Worm (Caenorhabditis elegans) whole organism, late embryonic: ENCODE results near the gene trp-2.
A peak's percentile ranks its signal among the peaks of the same experiment; 100 is the strongest.

Source experiments
- C08G9.2 ChIP-seq: sonication (generic microtip); optimal IDR thresholded peaks from 2 replicates; lab custom pipeline; 2016; ENCODE audit warnings: mild to moderate bottlenecking, missing genetic modification characterization, moderate library complexity, missing compliant biosample characterization
- C38D4.7 ChIP-seq: fragments of 200-800 bp; sonication (Bioruptor generic); optimal IDR thresholded peaks from 2 replicates; lab custom pipeline; 2018; ENCODE audit warnings: mild to moderate bottlenecking, missing genetic modification characterization, moderate library complexity, missing compliant biosample characterization
- K02D7.2 ChIP-seq: sonication (generic microtip); optimal IDR thresholded peaks from 2 replicates; lab custom pipeline; 2017; ENCODE audit warnings: mild to moderate bottlenecking, missing genetic modification characterization, missing compliant biosample characterization
- K09A11.1 ChIP-seq: sonication (generic microtip); optimal IDR thresholded peaks from 2 replicates; lab custom pipeline; 2017; ENCODE audit warnings: antibody characterized with exemption, mild to moderate bottlenecking, missing genetic modification characterization, missing compliant biosample characterization; ENCODE audit not compliant: insufficient read depth
- T23F11.4 ChIP-seq: fragments of 200-800 bp; sonication (Bioruptor generic); optimal IDR thresholded peaks from 2 replicates; lab custom pipeline; 2018; ENCODE audit warnings: mild to moderate bottlenecking, missing genetic modification characterization, missing compliant biosample characterization
- ahr-1 ChIP-seq: sonication (generic microtip); optimal IDR thresholded peaks from 2 replicates; lab custom pipeline; 2016; ENCODE audit warnings: missing genetic modification characterization, missing compliant biosample characterization
- ama-1 ChIP-seq: fragments of 150-350 bp; optimal IDR thresholded peaks from 2 replicates; lab custom pipeline; 2014
- ceh-18 ChIP-seq: sonication (generic microtip); optimal IDR thresholded peaks from 2 replicates; lab custom pipeline; 2016; ENCODE audit warnings: missing genetic modification characterization, missing compliant biosample characterization
- ceh-19 ChIP-seq: fragments of 200-800 bp; sonication (Bioruptor generic); optimal IDR thresholded peaks from 2 replicates; lab custom pipeline; 2018; ENCODE audit warnings: mild to moderate bottlenecking, missing genetic modification characterization, missing compliant biosample characterization
- ceh-2 ChIP-seq: sonication (generic microtip); optimal IDR thresholded peaks from 2 replicates; lab custom pipeline; 2016; ENCODE audit warnings: missing genotype, missing genetic modification characterization, missing compliant biosample characterization
- ceh-30 ChIP-seq: fragments of 150-350 bp; optimal IDR thresholded peaks from 2 replicates; lab custom pipeline; 2014; ENCODE audit warnings: missing biosample characterization, missing genetic modification characterization
- ceh-34 ChIP-seq: sonication (generic microtip); optimal IDR thresholded peaks from 2 replicates; lab custom pipeline; 2016; ENCODE audit warnings: mild to moderate bottlenecking, missing genetic modification characterization, missing compliant biosample characterization
- ceh-45 ChIP-seq: fragments of 200-800 bp; sonication (Bioruptor generic); IDR thresholded peaks from 2 replicates; pipeline ENCODE4 v1.3.6; 2022; ENCODE audit warnings: missing genetic modification reagents, missing genetic modification characterization, missing compliant biosample characterization
- ceh-48 ChIP-seq: sonication (generic microtip); optimal IDR thresholded peaks from 2 replicates; lab custom pipeline; 2016; ENCODE audit warnings: missing genetic modification characterization, inconsistent platforms, missing compliant biosample characterization
- che-1 ChIP-seq: sonication (generic microtip); optimal IDR thresholded peaks from 2 replicates; lab custom pipeline; 2016; ENCODE audit warnings: mild to moderate bottlenecking, missing genetic modification characterization, missing compliant biosample characterization
- dmd-4 ChIP-seq: sonication (generic microtip); optimal IDR thresholded peaks from 2 replicates; lab custom pipeline; 2016; ENCODE audit warnings: borderline replicate concordance, missing genetic modification characterization, missing compliant biosample characterization
- dve-1 ChIP-seq: sonication (generic microtip); optimal IDR thresholded peaks from 2 replicates; lab custom pipeline; 2017; ENCODE audit warnings: antibody characterized with exemption, mild to moderate bottlenecking, missing genetic modification characterization, missing compliant biosample characterization
- elt-2 ChIP-seq: sonication (generic microtip); optimal IDR thresholded peaks from 2 replicates; lab custom pipeline; 2016; ENCODE audit warnings: missing genetic modification reagents, missing genetic modification characterization, missing compliant biosample characterization
- hlh-13 ChIP-seq: fragments of 200-800 bp; sonication (Bioruptor generic); optimal IDR thresholded peaks from 2 replicates; lab custom pipeline; 2018; ENCODE audit warnings: mild to moderate bottlenecking, missing genetic modification characterization, missing compliant biosample characterization
- hlh-15 ChIP-seq: sonication (generic microtip); optimal IDR thresholded peaks from 2 replicates; lab custom pipeline; 2016; ENCODE audit warnings: missing genetic modification characterization, missing compliant biosample characterization
- hlh-30 ChIP-seq: sonication (generic microtip); optimal IDR thresholded peaks from 2 replicates; lab custom pipeline; 2017; ENCODE audit warnings: antibody characterized with exemption, missing genetic modification characterization, missing compliant biosample characterization; ENCODE audit not compliant: insufficient read depth
- hlh-6 ChIP-seq: sonication (generic microtip); optimal IDR thresholded peaks from 2 replicates; lab custom pipeline; 2016; ENCODE audit warnings: missing genotype, missing genetic modification characterization, missing compliant biosample characterization
- lim-6 ChIP-seq: sonication (generic microtip); optimal IDR thresholded peaks from 2 replicates; lab custom pipeline; 2016; ENCODE audit warnings: missing genetic modification characterization, missing compliant biosample characterization
- lin-11 ChIP-seq: fragments of 200-800 bp; sonication (Bioruptor generic); optimal IDR thresholded peaks from 2 replicates; lab custom pipeline; 2018; ENCODE audit warnings: mild to moderate bottlenecking, missing genetic modification characterization, missing compliant biosample characterization
- odd-2 ChIP-seq: sonication (generic microtip); optimal IDR thresholded peaks from 2 replicates; lab custom pipeline; 2017; ENCODE audit warnings: antibody characterized with exemption, mild to moderate bottlenecking, missing genetic modification characterization, missing compliant biosample characterization
- pag-3 ChIP-seq: sonication (generic microtip); optimal IDR thresholded peaks from 2 replicates; lab custom pipeline; 2016; ENCODE audit warnings: missing compliant biosample characterization, missing genetic modification characterization, borderline replicate concordance
- pha-2 ChIP-seq: sonication (generic microtip); optimal IDR thresholded peaks from 2 replicates; lab custom pipeline; 2017; ENCODE audit warnings: mild to moderate bottlenecking, missing genetic modification characterization, missing compliant biosample characterization
- pha-4 ChIP-seq: fragments of 150-350 bp; optimal IDR thresholded peaks from 2 replicates; lab custom pipeline; 2018; ENCODE audit warnings: missing biosample characterization, missing genetic modification reagents, missing genetic modification characterization
- pqm-1 ChIP-seq: sonication (generic microtip); optimal IDR thresholded peaks from 2 replicates; lab custom pipeline; 2016; ENCODE audit warnings: missing genetic modification characterization, missing compliant biosample characterization
- sox-2 ChIP-seq: fragments of 200-800 bp; sonication (Bioruptor generic); IDR thresholded peaks from 2 replicates; pipeline ENCODE4 v1.3.6; 2022; ENCODE audit warnings: missing genetic modification reagents, missing genetic modification characterization, missing compliant biosample characterization
- syd-9 ChIP-seq: sonication (generic microtip); optimal IDR thresholded peaks from 2 replicates; lab custom pipeline; 2016; ENCODE audit warnings: mild to moderate bottlenecking, missing genetic modification characterization, moderate library complexity, missing compliant biosample characterization
- ttx-3 ChIP-seq: sonication (generic microtip); optimal IDR thresholded peaks from 2 replicates; lab custom pipeline; 2016; ENCODE audit warnings: missing genetic modification reagents, missing genetic modification characterization, missing compliant biosample characterization
- unc-3 ChIP-seq, 2 experiments: fragments of 200-800 bp in 1 of 2; sonication (Bioruptor generic) in 1 of 2; sonication (generic microtip) in 1 of 2; conservative IDR thresholded peaks in 1 of 2; optimal IDR thresholded peaks in 1 of 2; 2 replicates each; pipeline versions ENCODE4 v1.3.6 to Lab custom; 2016 to 2022; ENCODE audit warnings: missing compliant biosample characterization in 2 of 2, missing genetic modification characterization in 2 of 2, missing genetic modification reagents in 1 of 2
- unc-55 ChIP-seq: sonication (generic microtip); optimal IDR thresholded peaks from 2 replicates; lab custom pipeline; 2017; ENCODE audit warnings: missing biosample characterization, missing genetic modification reagents, missing genetic modification characterization

The trp-2 gene

DNA sequence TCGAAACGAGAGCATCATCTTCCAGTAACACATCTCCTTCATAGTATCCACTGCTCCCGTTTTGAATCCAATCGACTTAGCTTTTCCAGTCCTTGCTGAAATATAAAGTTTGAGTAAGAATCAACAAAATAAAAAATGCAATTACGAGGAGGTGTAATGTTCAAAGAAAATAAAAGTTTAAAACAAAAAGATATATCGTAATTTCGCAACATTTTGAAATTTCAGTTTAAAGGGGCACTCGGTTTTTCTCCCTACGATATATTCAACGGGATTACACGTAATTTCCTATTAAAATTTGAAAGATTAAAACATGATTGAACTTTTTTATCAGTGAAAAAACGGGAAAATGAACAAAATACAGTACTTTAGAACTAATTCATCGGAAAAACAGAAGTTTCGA lies 24.4 kb downstream of the trp-2 start, which contains the start of gene Y34F4.3:
TSS of gene Y34F4.3 (minus strand) at position 101 of the 400 bp plus-strand sequence.
- no peak for TF ChIP-seq pha-4 (tag; lab: Kevin White, UChicago)
- TF ChIP-seq dmd-4 (tag; lab: Kevin White, UChicago) = no peak
- TF ChIP-seq pqm-1 (tag; lab: Kevin White, UChicago) = no peak
- no peak for TF ChIP-seq C38D4.7 (GFP tag; lab: Kevin White, UChicago)
- TF ChIP-seq C08G9.2 (tag; lab: Kevin White, UChicago) = no peak
- no peak for TF ChIP-seq odd-2
- no peak for TF ChIP-seq ttx-3 (tag; lab: Kevin White, UChicago)
- no peak for TF ChIP-seq syd-9 (tag; lab: Kevin White, UChicago)
- TF ChIP-seq sox-2 = no peak
- TF ChIP-seq ceh-45 (GFP tag; lab: Robert Waterston, UW) = no peak
- no peak for TF ChIP-seq ama-1 (lab: Kevin White, UChicago)
- TF ChIP-seq, all 69 proteins: peak for 0

DNA sequence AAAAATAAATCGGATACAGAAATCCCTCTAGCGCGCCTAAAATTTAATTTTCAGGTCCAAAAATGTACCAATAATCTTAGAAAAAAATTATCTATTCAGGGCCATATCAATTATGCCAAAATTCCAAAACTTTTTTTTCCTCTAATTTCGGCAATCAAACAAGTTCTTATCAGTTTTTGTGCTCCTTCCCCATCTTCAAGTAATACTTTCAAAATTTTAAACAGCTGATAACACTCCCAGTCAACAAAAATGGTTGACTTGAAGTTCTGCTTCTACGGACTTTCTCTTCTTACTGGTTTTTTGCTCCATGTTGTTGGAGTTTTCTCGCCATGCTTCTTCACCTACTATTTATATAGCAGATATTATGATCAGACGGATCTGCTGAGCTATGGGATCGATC lies 29.1 kb downstream of the trp-2 start, which contains the start of gene clc-23:
TSS of gene clc-23 (plus strand) at position 223 of the 400 bp plus-strand sequence.
- no peak for TF ChIP-seq odd-2
- no peak for TF ChIP-seq pha-2 (tag; lab: Kevin White, UChicago)
- no peak for TF ChIP-seq unc-55 (GFP tag; lab: Kevin White, UChicago)
- TF ChIP-seq K09A11.1 (tag; lab: Kevin White, UChicago) = no peak
- TF ChIP-seq lin-11 (tag; lab: Kevin White, UChicago) = no peak
- no peak for TF ChIP-seq dve-1 (tag; lab: Kevin White, UChicago)
- no peak for TF ChIP-seq sox-2
- TF ChIP-seq hlh-30 (tag; lab: Kevin White, UChicago) = no peak

DNA sequence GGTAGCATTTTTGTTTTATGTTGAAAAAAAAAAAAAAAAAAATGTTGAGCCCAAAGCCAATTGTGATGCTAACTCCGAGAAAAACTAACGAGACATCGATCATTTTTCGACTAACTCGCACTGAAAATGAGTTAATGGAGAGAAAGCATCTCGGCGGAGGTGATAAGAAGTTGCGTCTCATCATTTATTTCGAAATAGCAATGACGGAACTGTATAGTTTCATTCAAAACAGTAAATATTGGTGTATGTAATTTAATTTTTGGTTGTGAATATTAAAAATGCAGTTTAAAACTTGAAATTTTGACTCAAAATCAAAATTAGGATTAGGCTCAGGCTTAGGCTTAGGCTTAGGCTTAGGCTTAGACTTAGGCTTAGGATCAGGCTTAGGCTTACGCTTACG lies 34.6 kb downstream of the trp-2 start, which contains the start of gene clc-25:
TSS of gene clc-25 (minus strand) at position 101 of the 400 bp plus-strand sequence.
- no peak for TF ChIP-seq pqm-1 (tag; lab: Kevin White, UChicago)
- no peak for TF ChIP-seq C38D4.7 (GFP tag; lab: Kevin White, UChicago)
- TF ChIP-seq ceh-18 (tag; lab: Kevin White, UChicago) = no peak
- no peak for TF ChIP-seq T23F11.4 (GFP tag; lab: Kevin White, UChicago)
- TF ChIP-seq pha-4 (tag; lab: Kevin White, UChicago) = no peak
- TF ChIP-seq elt-2 (tag; lab: Kevin White, UChicago) = no peak
- no peak for TF ChIP-seq lim-6 (tag; lab: Kevin White, UChicago)
- TF ChIP-seq ceh-2 (tag; lab: Kevin White, UChicago) = no peak
- TF ChIP-seq ceh-34 (tag; lab: Kevin White, UChicago) = no peak
- no peak for TF ChIP-seq unc-3 (GFP tag; conservative IDR thresholded peaks at IDR 0.05; lab: Robert Waterston, UW)
- TF ChIP-seq unc-3 (tag; optimal IDR thresholded peaks at IDR 0.05; lab: Kevin White, UChicago) = no peak
- TF ChIP-seq pag-3 (tag; lab: Kevin White, UChicago) = no peak
- no peak for TF ChIP-seq ceh-48
- no peak for TF ChIP-seq sox-2

DNA sequence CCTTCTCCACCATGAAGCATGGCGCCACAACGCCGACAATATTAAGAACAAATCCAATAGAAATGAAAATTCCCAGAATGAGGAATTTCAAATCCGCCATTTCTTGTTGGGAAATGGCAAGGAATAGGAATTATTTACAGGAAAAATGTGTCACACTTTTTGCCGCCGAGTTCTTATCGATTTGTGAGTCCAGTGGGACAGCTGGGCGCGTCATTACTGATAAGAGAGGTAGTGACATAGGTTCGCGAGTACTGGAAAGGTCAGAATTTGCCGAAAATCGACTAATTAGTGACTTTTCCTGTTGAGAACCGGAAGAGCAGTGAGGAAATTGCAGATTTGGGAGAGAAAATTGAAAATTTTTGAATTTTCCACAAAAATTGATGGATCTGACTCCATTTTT lies 36.6 kb downstream of the trp-2 start:
- TF ChIP-seq T23F11.4 (GFP tag; lab: Kevin White, UChicago) (no peak), elt-2 (tag; lab: Kevin White, UChicago) (peak; percentile 37), K02D7.2 (no peak), hlh-6 (tag; lab: Kevin White, UChicago) (no peak), ceh-2 (tag; lab: Kevin White, UChicago) (no peak)

DNA sequence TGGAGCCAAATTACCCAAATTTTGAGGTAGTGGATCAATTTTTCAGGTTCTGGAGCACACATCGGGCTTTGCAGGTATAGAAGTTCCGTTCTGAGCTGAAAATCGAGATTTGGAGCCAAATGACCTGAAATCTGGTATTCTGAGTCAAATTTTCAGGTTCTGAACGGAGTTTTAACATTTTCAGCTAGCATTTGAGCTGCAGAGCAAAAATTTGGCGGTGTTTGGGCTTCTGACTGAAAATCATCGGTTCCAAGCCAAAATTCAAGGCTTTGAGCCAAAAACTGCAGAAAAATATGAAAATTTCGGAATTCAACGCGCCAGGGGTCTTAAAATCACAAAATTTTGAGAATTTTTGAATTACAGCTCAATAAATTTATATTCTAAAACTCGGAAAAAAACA lies 39.3 kb downstream of the trp-2 start, which contains the start of the genes clc-26 and E_BE45912.2:
TSS of gene clc-26 (minus strand) at position 101 of the 400 bp plus-strand sequence.
TSS of gene E_BE45912.2 (minus strand) at position 139 of the 400 bp plus-strand sequence.
- no peak for TF ChIP-seq odd-2
- TF ChIP-seq ahr-1 (tag; lab: Kevin White, UChicago) = no peak
- TF ChIP-seq ceh-30 (tag; lab: Kevin White, UChicago) = no peak
- TF ChIP-seq syd-9 (tag; lab: Kevin White, UChicago) = no peak
- TF ChIP-seq hlh-13 = no peak
- no peak for TF ChIP-seq ceh-34 (tag; lab: Kevin White, UChicago)
- TF ChIP-seq ceh-19 (GFP tag; lab: Kevin White, UChicago) = no peak
- TF ChIP-seq hlh-15 = no peak
- no peak for TF ChIP-seq che-1 (tag; lab: Kevin White, UChicago)
- no peak for TF ChIP-seq elt-2 (tag; lab: Kevin White, UChicago)
